Worm (Caenorhabditis elegans) whole organism, young adult: ENCODE data around the gene kars-1.

Experiments used
- D2030.7 ChIP-seq: fragments of 200-800 bp; sonication (Bioruptor generic); IDR thresholded peaks from 2 replicates; pipeline ENCODE4 v1.3.6; 2022; ENCODE audit warnings: missing genetic modification reagents, missing genetic modification characterization, missing compliant biosample characterization
- F10E7.11 ChIP-seq: sonication (generic microtip); optimal IDR thresholded peaks from 2 replicates; lab custom pipeline; 2017; ENCODE audit warnings: mild to moderate bottlenecking, missing genetic modification characterization, moderate library complexity, missing compliant biosample characterization
- F23B12.7 ChIP-seq: sonication (generic microtip); optimal IDR thresholded peaks from 2 replicates; lab custom pipeline; 2017; ENCODE audit warnings: missing genetic modification characterization, mild to moderate bottlenecking, missing compliant biosample characterization, antibody characterized with exemption, moderate library complexity; ENCODE audit not compliant: insufficient read depth
- F33H1.4 ChIP-seq: fragments of 200-800 bp; sonication (Bioruptor generic); IDR thresholded peaks from 2 replicates; pipeline ENCODE4 v1.3.6; 2022; ENCODE audit warnings: missing genetic modification reagents, missing genetic modification characterization, missing compliant biosample characterization
- F55B11.4 ChIP-seq: sonication (generic microtip); optimal IDR thresholded peaks from 2 replicates; lab custom pipeline; 2016; ENCODE audit warnings: missing compliant biosample characterization, missing genetic modification characterization, borderline replicate concordance; ENCODE audit not compliant: insufficient read depth
- F57C9.4 ChIP-seq: sonication (generic microtip); optimal IDR thresholded peaks from 2 replicates; lab custom pipeline; 2017; ENCODE audit warnings: mild to moderate bottlenecking, missing genetic modification characterization, missing compliant biosample characterization
- K12H6.12 ChIP-seq: fragments of 200-800 bp; sonication (Bioruptor generic); optimal IDR thresholded peaks from 2 replicates; lab custom pipeline; 2018; ENCODE audit warnings: mild to moderate bottlenecking, missing genetic modification characterization, missing compliant biosample characterization
- ZK185.1 ChIP-seq: sonication (generic microtip); optimal IDR thresholded peaks from 2 replicates; lab custom pipeline; 2016; ENCODE audit warnings: mild to moderate bottlenecking, missing genetic modification characterization, missing compliant biosample characterization; ENCODE audit not compliant: poor library complexity, severe bottlenecking
- akir-1 ChIP-seq: fragments of 200-800 bp; sonication (Bioruptor generic); optimal IDR thresholded peaks from 2 replicates; lab custom pipeline; 2018; ENCODE audit warnings: mild to moderate bottlenecking, missing genetic modification characterization, moderate library complexity, missing compliant biosample characterization
- aptf-2 ChIP-seq: fragments of 200-800 bp; sonication (Bioruptor generic); conservative IDR thresholded peaks from 2 replicates; pipeline ENCODE4 v1.3.6; 2022; ENCODE audit warnings: missing genetic modification reagents, missing genetic modification characterization, missing compliant biosample characterization
- attf-3 ChIP-seq: fragments of 200-800 bp; sonication (Bioruptor generic); conservative IDR thresholded peaks from 2 replicates; pipeline ENCODE4 v1.3.6; 2022; ENCODE audit warnings: missing genetic modification reagents, missing genetic modification characterization, missing compliant biosample characterization
- attf-5 ChIP-seq: fragments of 200-800 bp; sonication (Bioruptor generic); optimal IDR thresholded peaks from 2 replicates; lab custom pipeline; 2018; ENCODE audit warnings: mild to moderate bottlenecking, missing genetic modification characterization, missing compliant biosample characterization
- cebp-1 ChIP-seq, 2 experiments: fragments of 200-800 bp in 1 of 2; sonication (Bioruptor generic) in 1 of 2; sonication (generic microtip) in 1 of 2; IDR thresholded peaks in 1 of 2; optimal IDR thresholded peaks in 1 of 2; 2 replicates each; pipeline versions ENCODE4 v1.3.6 to Lab custom; 2017 to 2022; ENCODE audit warnings: missing compliant biosample characterization in 2 of 2, missing genetic modification characterization in 2 of 2, mild to moderate bottlenecking in 1 of 2, missing genetic modification reagents in 1 of 2, moderate library complexity in 1 of 2
- ceh-27 ChIP-seq: fragments of 200-800 bp; sonication (Bioruptor generic); optimal IDR thresholded peaks from 2 replicates; lab custom pipeline; 2018; ENCODE audit warnings: mild to moderate bottlenecking, missing genetic modification characterization, moderate library complexity, missing compliant biosample characterization
- dox-1 ChIP-seq: fragments of 200-800 bp; sonication (Bioruptor generic); IDR thresholded peaks from 2 replicates; pipeline ENCODE4 v1.3.6; 2022; ENCODE audit warnings: missing genetic modification reagents, missing genetic modification characterization, missing compliant biosample characterization
- dpl-1 ChIP-seq: fragments of 150-350 bp; optimal IDR thresholded peaks from 2 replicates; lab custom pipeline; 2014; ENCODE audit warnings: missing biosample characterization, missing genetic modification reagents, missing genetic modification characterization
- efl-1 ChIP-seq: fragments of 150-350 bp; optimal IDR thresholded peaks from 2 replicates; lab custom pipeline; 2014; ENCODE audit warnings: missing biosample characterization, missing genetic modification reagents, missing genetic modification characterization
- him-1 ChIP-seq: sonication (generic microtip); optimal IDR thresholded peaks from 2 replicates; lab custom pipeline; 2016; ENCODE audit warnings: missing genotype, missing genetic modification reagents, missing genetic modification characterization, missing compliant biosample characterization
- lin-26 ChIP-seq: fragments of 200-800 bp; sonication (Bioruptor generic); IDR thresholded peaks from 2 replicates; pipeline ENCODE4 v1.3.6; 2022; ENCODE audit warnings: missing genetic modification reagents, missing genetic modification characterization, missing compliant biosample characterization
- lin-35 ChIP-seq, 3 experiments: fragments of 150-350 bp in 2 of 3; sonication (generic microtip) in 1 of 3; optimal IDR thresholded peaks; 2 replicates each; lab custom pipeline; 2014 to 2018; ENCODE audit warnings: missing biosample characterization in 3 of 3, missing genetic modification characterization in 3 of 3, missing genetic modification reagents in 3 of 3
- lin-40 ChIP-seq: sonication (generic microtip); optimal IDR thresholded peaks from 2 replicates; lab custom pipeline; 2016; ENCODE audit warnings: missing genetic modification characterization, mild to moderate bottlenecking, missing compliant biosample characterization, missing genotype, missing genetic modification reagents
- lin-54 ChIP-seq: fragments of 200-800 bp; sonication (Bioruptor generic); optimal IDR thresholded peaks from 2 replicates; lab custom pipeline; 2018; ENCODE audit warnings: mild to moderate bottlenecking, missing genetic modification characterization, missing compliant biosample characterization
- lsl-1 ChIP-seq: fragments of 200-800 bp; sonication (Bioruptor generic); optimal IDR thresholded peaks from 2 replicates; lab custom pipeline; 2018; ENCODE audit warnings: mild to moderate bottlenecking, missing genetic modification characterization, moderate library complexity, missing compliant biosample characterization
- madf-6 ChIP-seq: fragments of 200-800 bp; sonication (Bioruptor generic); IDR thresholded peaks from 2 replicates; pipeline ENCODE4 v1.3.6; 2022; ENCODE audit warnings: missing genetic modification reagents, missing genetic modification characterization, missing compliant biosample characterization
- mcd-1 ChIP-seq: fragments of 200-800 bp; sonication (Bioruptor generic); IDR thresholded peaks from 2 replicates; pipeline ENCODE4 v1.3.6; 2022; ENCODE audit warnings: missing genetic modification reagents, missing genetic modification characterization, missing compliant biosample characterization
- nfyb-1 ChIP-seq: fragments of 200-800 bp; sonication (Bioruptor generic); IDR thresholded peaks from 2 replicates; pipeline ENCODE4 v1.3.6; 2022; ENCODE audit warnings: missing genetic modification reagents, missing genetic modification characterization, missing compliant biosample characterization
- nhr-27 ChIP-seq: fragments of 200-800 bp; sonication (Bioruptor generic); optimal IDR thresholded peaks from 2 replicates; lab custom pipeline; 2018; ENCODE audit warnings: mild to moderate bottlenecking, missing genetic modification characterization, moderate library complexity, missing compliant biosample characterization
- nhr-80 ChIP-seq: sonication (generic microtip); optimal IDR thresholded peaks from 2 replicates; lab custom pipeline; 2016; ENCODE audit warnings: missing genetic modification characterization, missing compliant biosample characterization
- nhr-90 ChIP-seq: sonication (generic microtip); optimal IDR thresholded peaks from 2 replicates; lab custom pipeline; 2016; ENCODE audit warnings: missing genotype, mild to moderate bottlenecking, missing genetic modification characterization, missing compliant biosample characterization
- pbrm-1 ChIP-seq: fragments of 200-800 bp; sonication (Bioruptor generic); IDR thresholded peaks from 2 replicates; pipeline ENCODE4 v1.3.6; 2022; ENCODE audit warnings: missing genetic modification reagents, missing genetic modification characterization, missing compliant biosample characterization
- pha-4 ChIP-seq: fragments of 150-350 bp; sonication (generic microtip); optimal IDR thresholded peaks from 2 replicates; lab custom pipeline; 2014; ENCODE audit warnings: missing biosample characterization, missing genetic modification reagents, missing genetic modification characterization
- snpc-1.3 ChIP-seq: sonication (generic microtip); optimal IDR thresholded peaks from 2 replicates; lab custom pipeline; 2017; ENCODE audit warnings: missing genetic modification characterization, mild to moderate bottlenecking, missing compliant biosample characterization, antibody characterized with exemption, moderate library complexity, missing genotype, missing genetic modification reagents; ENCODE audit not compliant: insufficient read depth
- snpc-4 ChIP-seq, 5 experiments: fragments of 150-350 bp in 1 of 5; sonication (generic microtip) in 4 of 5; optimal IDR thresholded peaks; 2 replicates each; lab custom pipeline; 2014 to 2018; ENCODE audit warnings: missing genetic modification characterization in 5 of 5, missing biosample characterization in 3 of 5, antibody characterized with exemption in 2 of 5, mild to moderate bottlenecking in 2 of 5, missing compliant biosample characterization in 2 of 5, missing genotype in 2 of 5, moderate library complexity in 2 of 5, missing genetic modification reagents in 1 of 5
- somi-1 ChIP-seq: fragments of 200-800 bp; sonication (Bioruptor generic); optimal IDR thresholded peaks from 2 replicates; lab custom pipeline; 2018; ENCODE audit warnings: mild to moderate bottlenecking, missing genetic modification characterization, missing compliant biosample characterization
- tbp1 ChIP-seq: fragments of 200-800 bp; sonication (Bioruptor generic); optimal IDR thresholded peaks from 2 replicates; lab custom pipeline; 2018; ENCODE audit warnings: mild to moderate bottlenecking, missing genetic modification characterization, missing compliant biosample characterization
- zim-3 ChIP-seq: sonication (generic microtip); optimal IDR thresholded peaks from 2 replicates; lab custom pipeline; 2017; ENCODE audit warnings: mild to moderate bottlenecking, missing genetic modification characterization, moderate library complexity, missing compliant biosample characterization
- ztf-18 ChIP-seq: sonication (generic microtip); optimal IDR thresholded peaks from 2 replicates; lab custom pipeline; 2016; ENCODE audit warnings: missing genotype, mild to moderate bottlenecking, missing genetic modification characterization, missing compliant biosample characterization

The kars-1 gene

DNA sequence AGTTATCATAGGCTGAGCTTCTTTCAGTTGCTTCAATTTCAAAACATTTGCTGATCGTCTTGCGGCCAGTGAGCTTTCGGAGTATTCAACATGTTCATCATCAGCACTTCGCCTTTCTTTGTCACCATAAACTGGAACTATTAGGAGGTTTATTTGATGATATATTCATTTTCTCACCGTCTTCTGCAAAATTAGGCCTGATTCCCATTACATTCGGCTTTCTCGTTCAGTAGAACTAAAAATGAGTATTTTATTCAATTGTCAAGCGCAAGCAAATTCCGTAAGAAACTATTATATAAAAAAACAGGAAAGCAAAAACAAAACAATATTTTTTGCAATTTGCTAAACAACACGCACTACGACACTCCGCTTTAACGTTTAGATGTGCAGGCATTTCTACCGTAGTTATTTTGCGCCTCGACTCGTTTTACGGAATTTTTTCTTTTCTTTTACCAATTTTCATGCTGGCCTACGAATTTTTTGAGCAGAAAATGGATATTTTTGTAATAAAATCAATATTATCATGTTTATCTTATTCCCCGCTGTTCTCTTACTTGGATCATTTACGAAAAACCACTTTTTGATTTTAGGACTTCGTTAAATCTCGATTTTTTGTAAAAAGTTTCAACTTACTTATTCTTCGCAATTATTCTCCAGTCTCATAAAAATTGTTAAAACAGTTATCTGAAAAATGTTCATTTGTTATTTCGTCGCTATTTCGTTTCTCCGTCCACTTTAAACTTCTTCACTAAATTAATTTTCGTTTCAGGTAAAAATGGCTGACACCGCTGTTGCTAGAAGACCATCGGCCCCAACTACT, 32.8 kb upstream of the kars-1 start, which contains the start of the genes farl-11 and rpl-33:
farl-11 (minus strand) TSS at position 242 of the 820 bp plus-strand sequence.
rpl-33 (plus strand) TSS at position 770 of the 820 bp plus-strand sequence.
- TF ChIP-seq akir-1 (no peak), ceh-27 (GFP tag; lab: Kevin White, UChicago) (peak; percentile 25), F33H1.4 (peak; percentile 57), F57C9.4 (tag; lab: Kevin White, UChicago) (no peak), zim-3 (no peak), lin-35 (GFP tag; optimal IDR thresholded peaks at IDR 0.05; lab: Kevin White, UChicago) (peak in 1 of 3 experiments; percentile 51), ZK185.1 (tag; lab: Kevin White, UChicago) (peak; percentile 37), F23B12.7 (tag; lab: Kevin White, UChicago) (peak; percentile 89), attf-3 (GFP tag; lab: Robert Waterston, UW) (peak; percentile 99), pha-4 (peak; percentile 76), tbp1 (GFP tag; lab: Kevin White, UChicago) (peak; percentile 29), pbrm-1 (GFP tag; lab: Robert Waterston, UW) (0 out of 2 replicates have a peak, but pooled peaks have one; percentile 17), snpc-4 (GFP tag; optimal IDR thresholded peaks at IDR 0.05; lab: Kevin White, UChicago) (no peak), snpc-4 (tag; optimal IDR thresholded peaks at IDR 0.05; lab: Kevin White, UChicago) (peak in 3 of 4 experiments; percentile 33 to 65 (median 33)), cebp-1 (GFP tag; IDR thresholded peaks at IDR 0.05; lab: Robert Waterston, UW) (no peak), cebp-1 (tag; optimal IDR thresholded peaks at IDR 0.05; lab: Kevin White, UChicago) (peak; percentile 43), mcd-1 (GFP tag; lab: Robert Waterston, UW) (peak; percentile 50), F10E7.11 (tag; lab: Kevin White, UChicago) (no peak), ztf-18 (peak; percentile 43), lin-26 (GFP tag; lab: Robert Waterston, UW) (no peak), madf-6 (GFP tag; lab: Robert Waterston, UW) (0 out of 2 replicates have a peak, but pooled peaks have one; percentile 12), nfyb-1 (GFP tag; lab: Robert Waterston, UW) (no peak), K12H6.12 (tag; lab: Kevin White, UChicago) (peak; percentile 56), D2030.7 (GFP tag; lab: Robert Waterston, UW) (no peak), F55B11.4 (tag; lab: Kevin White, UChicago) (no peak), lin-54 (GFP tag; lab: Kevin White, UChicago) (peak; percentile 31), somi-1 (GFP tag; lab: Kevin White, UChicago) (no peak), aptf-2 (0 out of 2 replicates have a peak, but pooled peaks have one; percentile 33), snpc-1.3 (tag; lab: Kevin White, UChicago) (peak; percentile 59), nhr-90 (tag; lab: Kevin White, UChicago) (no peak), lin-40 (tag; lab: Kevin White, UChicago) (peak; percentile 25), attf-5 (GFP tag; lab: Kevin White, UChicago) (peak; percentile 72), dox-1 (GFP tag; lab: Robert Waterston, UW) (0 out of 2 replicates have a peak, but pooled peaks have one; percentile 16), efl-1 (GFP tag; lab: Kevin White, UChicago) (peak; percentile 18), lsl-1 (GFP tag; lab: Kevin White, UChicago) (peak; percentile 73), dpl-1 (GFP tag; lab: Kevin White, UChicago) (no peak), nhr-80 (peak; percentile 48), him-1 (no peak), nhr-27 (tag; lab: Kevin White, UChicago) (no peak)
- TF ChIP-seq, all 124 proteins: peak for 24
